Worm (Caenorhabditis elegans) whole organism, L4 larva: ENCODE measurements around the gene nspc-17.

ENCODE experiments used
- F37D6.2 ChIP-seq: sonication (generic microtip); optimal IDR thresholded peaks from 2 replicates; lab custom pipeline; 2016; ENCODE audit warnings: mild to moderate bottlenecking, missing genetic modification characterization, missing compliant biosample characterization
- F44E2.7 ChIP-seq: fragments of 200-800 bp; sonication (Bioruptor generic); IDR thresholded peaks from 2 replicates; pipeline ENCODE4 v2.1.2; 2022; ENCODE audit warnings: missing genetic modification characterization, missing compliant biosample characterization
- F49E8.2 ChIP-seq: sonication (generic microtip); optimal IDR thresholded peaks from 2 replicates; lab custom pipeline; 2016; ENCODE audit warnings: missing compliant biosample characterization, mild to moderate bottlenecking, missing genetic modification characterization, borderline replicate concordance
- T20F7.1 ChIP-seq: fragments of 200-800 bp; sonication (Bioruptor generic); optimal IDR thresholded peaks from 2 replicates; lab custom pipeline; 2018; ENCODE audit warnings: mild to moderate bottlenecking, missing genetic modification characterization, missing compliant biosample characterization
- T26A8.4 ChIP-seq: fragments of 200-800 bp; sonication (Bioruptor generic); IDR thresholded peaks from 2 replicates; pipeline ENCODE4 v1.3.6; 2022; ENCODE audit warnings: missing genetic modification characterization, missing compliant biosample characterization
- Y48G9A.11 ChIP-seq: fragments of 200-800 bp; sonication (Bioruptor generic); IDR thresholded peaks from 2 replicates; pipeline ENCODE4 v1.3.6; 2022; ENCODE audit warnings: missing genetic modification reagents, missing genetic modification characterization, missing compliant biosample characterization
- Y5F2A.4 ChIP-seq: fragments of 200-800 bp; sonication (Bioruptor generic); optimal IDR thresholded peaks from 2 replicates; lab custom pipeline; 2018; ENCODE audit warnings: mild to moderate bottlenecking, missing genetic modification characterization, missing compliant biosample characterization
- Y75B8A.6 ChIP-seq: fragments of 200-800 bp; sonication (Bioruptor generic); IDR thresholded peaks from 2 replicates; pipeline ENCODE4 v1.3.6; 2022; ENCODE audit warnings: missing genetic modification reagents, missing genetic modification characterization, missing compliant biosample characterization
- ZK546.5 ChIP-seq, 2 experiments: sonication (generic microtip); optimal IDR thresholded peaks; 2 replicates each; lab custom pipeline; 2017; ENCODE audit warnings: missing biosample characterization in 2 of 2, missing genetic modification characterization in 2 of 2
- aly-2 ChIP-seq: sonication (generic microtip); optimal IDR thresholded peaks from 2 replicates; lab custom pipeline; 2018; ENCODE audit warnings: missing biosample characterization, missing genetic modification characterization
- attf-4 ChIP-seq: sonication (generic microtip); optimal IDR thresholded peaks from 3 replicates; lab custom pipeline; 2017; ENCODE audit warnings: missing biosample characterization, missing genetic modification characterization
- ceh-20 ChIP-seq: fragments of 200-800 bp; sonication (Bioruptor generic); IDR thresholded peaks from 2 replicates; pipeline ENCODE4 v1.3.6; 2022; ENCODE audit warnings: missing genetic modification reagents, missing genetic modification characterization, missing compliant biosample characterization
- ceh-28 ChIP-seq: fragments of 150-350 bp; optimal IDR thresholded peaks from 2 replicates; lab custom pipeline; 2014; ENCODE audit warnings: missing biosample characterization, missing genetic modification reagents, missing genetic modification characterization
- ceh-82 ChIP-seq: sonication (generic microtip); optimal IDR thresholded peaks from 2 replicates; lab custom pipeline; 2017; ENCODE audit warnings: missing biosample characterization, missing genetic modification characterization
- ctbp-1 ChIP-seq: fragments of 200-800 bp; sonication (Bioruptor generic); IDR thresholded peaks from 2 replicates; pipeline ENCODE4 v1.3.6; 2022; ENCODE audit warnings: missing genetic modification reagents, missing genetic modification characterization, missing compliant biosample characterization
- daf-16 ChIP-seq, 3 experiments: sonication (generic microtip); optimal IDR thresholded peaks; 2 replicates each; lab custom pipeline; 2016 to 2017; ENCODE audit warnings: missing genetic modification characterization in 3 of 3, missing genetic modification reagents in 3 of 3, mild to moderate bottlenecking in 2 of 3, missing compliant biosample characterization in 2 of 3, missing biosample characterization in 1 of 3, moderate library complexity in 1 of 3
- daf-19 ChIP-seq: fragments of 200-800 bp; sonication (Bioruptor generic); conservative IDR thresholded peaks from 2 replicates; pipeline ENCODE4 v1.3.6; 2022; ENCODE audit warnings: missing genetic modification characterization, missing compliant biosample characterization
- dmd-8 ChIP-seq: fragments of 200-800 bp; sonication (Bioruptor generic); IDR thresholded peaks from 2 replicates; pipeline ENCODE4 v1.3.6; 2022; ENCODE audit warnings: missing genetic modification characterization, missing compliant biosample characterization
- dve-1 ChIP-seq: sonication (generic microtip); optimal IDR thresholded peaks from 2 replicates; lab custom pipeline; 2017; ENCODE audit warnings: antibody characterized with exemption, mild to moderate bottlenecking, missing genetic modification characterization, missing compliant biosample characterization; ENCODE audit not compliant: insufficient read depth
- egl-43 ChIP-seq: fragments of 200-800 bp; sonication (Bioruptor generic); IDR thresholded peaks from 2 replicates; pipeline ENCODE4 v1.3.6; 2022; ENCODE audit warnings: missing genetic modification reagents, missing genetic modification characterization, missing compliant biosample characterization
- jun-1 ChIP-seq: fragments of 150-350 bp; optimal IDR thresholded peaks from 2 replicates; lab custom pipeline; 2014; ENCODE audit warnings: missing biosample characterization, missing genetic modification reagents, missing genetic modification characterization
- lim-7 ChIP-seq: fragments of 200-800 bp; sonication (Bioruptor generic); IDR thresholded peaks from 2 replicates; pipeline ENCODE4 v1.3.6; 2022; ENCODE audit warnings: missing genetic modification characterization, missing compliant biosample characterization
- lin-1 ChIP-seq: fragments of 200-800 bp; sonication (Bioruptor generic); IDR thresholded peaks from 2 replicates; pipeline ENCODE4 v1.3.6; 2022; ENCODE audit warnings: missing genetic modification reagents, missing genetic modification characterization, missing compliant biosample characterization
- lin-13 ChIP-seq: fragments of 150-350 bp; optimal IDR thresholded peaks from 2 replicates; lab custom pipeline; 2014; ENCODE audit warnings: missing biosample characterization, missing genetic modification reagents, missing genetic modification characterization
- lin-29 ChIP-seq: fragments of 200-800 bp; sonication (Bioruptor generic); IDR thresholded peaks from 2 replicates; pipeline ENCODE4 v1.3.6; 2022; ENCODE audit warnings: missing genetic modification reagents, missing genetic modification characterization, missing compliant biosample characterization
- lir-3 ChIP-seq: sonication (generic microtip); optimal IDR thresholded peaks from 2 replicates; lab custom pipeline; 2016; ENCODE audit warnings: mild to moderate bottlenecking, missing genetic modification characterization, missing compliant biosample characterization
- madf-9 ChIP-seq: fragments of 200-800 bp; sonication (Bioruptor generic); conservative IDR thresholded peaks from 2 replicates; pipeline ENCODE4 v1.3.6; 2022; ENCODE audit warnings: missing genetic modification reagents, missing genetic modification characterization, missing compliant biosample characterization
- mdl-1 ChIP-seq, 2 experiments: fragments of 150-350 bp in 1 of 2; sonication (generic microtip) in 1 of 2; optimal IDR thresholded peaks; 2 replicates each; lab custom pipeline; 2014 to 2017; ENCODE audit warnings: missing biosample characterization in 2 of 2, missing genetic modification characterization in 2 of 2
- mep-1 ChIP-seq: fragments of 150-350 bp; sonication (generic microtip); optimal IDR thresholded peaks from 3 replicates; lab custom pipeline; 2014; ENCODE audit warnings: missing biosample characterization, missing genetic modification characterization
- mes-2 ChIP-seq: sonication (generic microtip); optimal IDR thresholded peaks from 2 replicates; lab custom pipeline; 2016; ENCODE audit warnings: missing genotype, mild to moderate bottlenecking, missing genetic modification characterization, missing compliant biosample characterization; ENCODE audit not compliant: poor library complexity, severe bottlenecking
- mxl-2 ChIP-seq: fragments of 200-800 bp; sonication (Bioruptor generic); conservative IDR thresholded peaks from 2 replicates; pipeline ENCODE4 v1.3.6; 2022; ENCODE audit warnings: missing genetic modification reagents, missing genetic modification characterization, missing compliant biosample characterization
- nhr-10 ChIP-seq: fragments of 150-350 bp; optimal IDR thresholded peaks from 2 replicates; lab custom pipeline; 2014; ENCODE audit warnings: missing biosample characterization, missing genetic modification characterization
- nhr-11 ChIP-seq: fragments of 150-350 bp; optimal IDR thresholded peaks from 2 replicates; lab custom pipeline; 2014; ENCODE audit warnings: missing biosample characterization, missing genetic modification characterization
- nhr-25 ChIP-seq: sonication (generic microtip); optimal IDR thresholded peaks from 2 replicates; lab custom pipeline; 2017; ENCODE audit warnings: missing genetic modification characterization, mild to moderate bottlenecking, missing compliant biosample characterization, antibody characterized with exemption, moderate library complexity, borderline replicate concordance; ENCODE audit not compliant: insufficient read depth
- nhr-28 ChIP-seq: fragments of 150-350 bp; optimal IDR thresholded peaks from 2 replicates; lab custom pipeline; 2014; ENCODE audit warnings: missing biosample characterization, missing genetic modification characterization
- nhr-48 ChIP-seq: sonication (generic microtip); optimal IDR thresholded peaks from 2 replicates; lab custom pipeline; 2016; ENCODE audit warnings: mild to moderate bottlenecking, missing genetic modification characterization, missing compliant biosample characterization
- nhr-6 ChIP-seq: fragments of 150-350 bp; optimal IDR thresholded peaks from 2 replicates; lab custom pipeline; 2014; ENCODE audit warnings: missing biosample characterization, missing genetic modification characterization
- saeg-2 ChIP-seq: fragments of 200-800 bp; sonication (Bioruptor generic); IDR thresholded peaks from 2 replicates; pipeline ENCODE4 v1.3.6; 2022; ENCODE audit warnings: missing genetic modification reagents, missing genetic modification characterization, missing compliant biosample characterization
- sdz-12 ChIP-seq: fragments of 200-800 bp; sonication (Bioruptor generic); optimal IDR thresholded peaks from 2 replicates; lab custom pipeline; 2018; ENCODE audit warnings: mild to moderate bottlenecking, missing genetic modification characterization, missing compliant biosample characterization
- set-16 ChIP-seq: fragments of 200-800 bp; sonication (Bioruptor generic); IDR thresholded peaks from 2 replicates; pipeline ENCODE4 v1.3.6; 2022; ENCODE audit warnings: missing genetic modification reagents, missing genetic modification characterization, missing compliant biosample characterization
- snpc-4 ChIP-seq: fragments of 150-350 bp; optimal IDR thresholded peaks from 2 replicates; lab custom pipeline; 2014; ENCODE audit warnings: missing biosample characterization, missing genetic modification characterization
- spr-1 ChIP-seq: sonication (generic microtip); optimal IDR thresholded peaks from 2 replicates; lab custom pipeline; 2016; ENCODE audit warnings: mild to moderate bottlenecking, missing genetic modification characterization, missing compliant biosample characterization
- spr-3 ChIP-seq: fragments of 200-800 bp; sonication (Bioruptor generic); optimal IDR thresholded peaks from 2 replicates; lab custom pipeline; 2018; ENCODE audit warnings: mild to moderate bottlenecking, missing genetic modification characterization, missing compliant biosample characterization
- tag-97 ChIP-seq: fragments of 200-800 bp; sonication (Bioruptor generic); IDR thresholded peaks from 2 replicates; pipeline ENCODE4 v1.3.6; 2022; ENCODE audit warnings: missing genetic modification characterization, missing compliant biosample characterization
- tra-1 ChIP-seq: fragments of 200-800 bp; sonication (Bioruptor generic); IDR thresholded peaks from 2 replicates; pipeline ENCODE4 v1.3.6; 2022; ENCODE audit warnings: missing genetic modification reagents, missing genetic modification characterization, missing compliant biosample characterization
- unc-39 ChIP-seq: sonication (generic microtip); optimal IDR thresholded peaks from 2 replicates; lab custom pipeline; 2017; ENCODE audit warnings: missing biosample characterization, missing genetic modification characterization
- vab-7 ChIP-seq: fragments of 200-800 bp; sonication (Bioruptor generic); IDR thresholded peaks from 2 replicates; pipeline ENCODE4 v1.3.6; 2022; ENCODE audit warnings: missing genetic modification reagents, missing genetic modification characterization, missing compliant biosample characterization
- zip-11 ChIP-seq: fragments of 200-800 bp; sonication (Bioruptor generic); IDR thresholded peaks from 2 replicates; pipeline ENCODE4 v1.3.6; 2022; ENCODE audit warnings: missing genetic modification characterization, missing compliant biosample characterization
- zip-2 ChIP-seq: fragments of 150-350 bp; optimal IDR thresholded peaks from 2 replicates; lab custom pipeline; 2014; ENCODE audit warnings: missing biosample characterization, missing genetic modification characterization
- ztf-11 ChIP-seq: fragments of 150-350 bp; optimal IDR thresholded peaks from 2 replicates; lab custom pipeline; 2014; ENCODE audit warnings: missing biosample characterization, missing genetic modification characterization
- ztf-7 ChIP-seq: fragments of 150-350 bp; optimal IDR thresholded peaks from 2 replicates; lab custom pipeline; 2014; ENCODE audit warnings: missing biosample characterization, missing genetic modification characterization

The nspc-17 gene

DNA sequence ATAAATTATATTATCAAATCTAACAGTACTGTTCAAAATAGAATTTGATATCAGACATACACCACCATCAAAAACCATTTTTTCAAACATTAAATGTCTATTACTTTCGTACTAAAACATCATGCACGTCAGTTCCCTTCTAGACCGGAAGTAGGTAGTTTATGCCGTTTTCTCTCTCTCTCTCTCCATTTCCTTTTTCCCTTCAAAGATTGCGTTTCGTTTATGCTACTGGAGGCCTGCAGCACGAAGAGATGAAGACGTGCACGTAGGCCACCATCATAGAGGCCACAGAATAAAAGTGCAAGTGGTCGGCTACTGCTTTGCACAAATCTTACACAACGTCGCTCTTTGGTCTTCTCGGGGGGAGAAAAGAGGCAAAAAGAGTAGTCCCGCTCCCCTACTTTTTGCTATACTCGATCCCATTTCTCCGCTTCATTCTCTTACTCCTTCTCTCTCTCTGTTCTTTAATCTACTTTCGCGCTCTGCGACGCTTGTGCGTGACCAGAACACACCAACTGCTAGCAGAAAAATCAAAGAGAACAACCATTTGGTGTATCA lies 36.5 kb upstream of the nspc-17 start (continued):
- no peak for TF ChIP-seq ztf-7 (tag; lab: Kevin White, UChicago)
- TF ChIP-seq nhr-28 = peak; percentile 18
- 0 out of 2 replicates have a peak, but pooled peaks have one; percentile 56 for TF ChIP-seq dmd-8
- TF ChIP-seq nhr-48 (tag; lab: Kevin White, UChicago) = peak; percentile 57
- peak; percentile 72 for TF ChIP-seq nhr-25 (tag; lab: Kevin White, UChicago)
- peak; percentile 9; the same call in 1 of the 2 replicates for TF ChIP-seq lin-1
- no peak for TF ChIP-seq daf-19 (GFP tag; lab: Robert Waterston, UW)
- TF ChIP-seq ZK546.5 (tag; optimal IDR thresholded peaks at IDR 0.05; lab: Kevin White, UChicago) = no peak
- peak; percentile 72 for TF ChIP-seq mep-1 (tag; lab: Kevin White, UChicago)
- no peak for TF ChIP-seq dve-1 (tag; lab: Kevin White, UChicago)
- TF ChIP-seq lim-7 = no peak
- no peak for TF ChIP-seq lir-3 (tag; lab: Kevin White, UChicago)
- TF ChIP-seq mes-2 (tag; lab: Kevin White, UChicago) = no peak
- no peak for TF ChIP-seq spr-3 (GFP tag; lab: Kevin White, UChicago)
- TF ChIP-seq ceh-20 = peak; percentile 80
- TF ChIP-seq ctbp-1 = peak; percentile 86
- TF ChIP-seq vab-7 (GFP tag; lab: Robert Waterston, UW) = no peak
- no peak for TF ChIP-seq sdz-12 (GFP tag; lab: Kevin White, UChicago)
- TF ChIP-seq egl-43 (GFP tag; lab: Robert Waterston, UW) = peak; percentile 66
- TF ChIP-seq lin-13 = peak; percentile 3
- no peak for TF ChIP-seq F44E2.7 (GFP tag; lab: Robert Waterston, UW)
- TF ChIP-seq Y5F2A.4 (GFP tag; lab: Kevin White, UChicago) = no peak
- TF ChIP-seq ceh-28 (tag; lab: Kevin White, UChicago) = no peak
- TF ChIP-seq unc-39 = no peak
- TF ChIP-seq mdl-1 (tag; optimal IDR thresholded peaks at IDR 0.05; lab: Kevin White, UChicago) = peak; percentile 55 to 71
- TF ChIP-seq tra-1 (GFP tag; lab: Robert Waterston, UW) = peak; percentile 80
- no peak for TF ChIP-seq Y48G9A.11 (GFP tag; lab: Robert Waterston, UW)
- TF ChIP-seq tag-97 (GFP tag; lab: Robert Waterston, UW) = no peak; the same call in 1 of the 2 replicates
- no peak for TF ChIP-seq zip-11
- TF ChIP-seq madf-9 (GFP tag; lab: Robert Waterston, UW) = no peak
- no peak for TF ChIP-seq lin-29 (GFP tag; lab: Robert Waterston, UW)
- no peak for TF ChIP-seq F49E8.2 (tag; lab: Kevin White, UChicago)
- TF ChIP-seq Y75B8A.6 (GFP tag; lab: Robert Waterston, UW) = no peak
- TF ChIP-seq aly-2 = no peak
- no peak for TF ChIP-seq snpc-4 (tag; lab: Kevin White, UChicago)
- TF ChIP-seq nhr-10 (tag; lab: Kevin White, UChicago) = no peak
- TF ChIP-seq jun-1 (tag; lab: Kevin White, UChicago) = no peak
- TF ChIP-seq spr-1 (tag; lab: Kevin White, UChicago) = no peak
- no peak for TF ChIP-seq daf-16 (GFP tag; optimal IDR thresholded peaks at IDR 0.05; lab: Kevin White, UChicago)
- TF ChIP-seq daf-16 (tag; optimal IDR thresholded peaks at IDR 0.05; lab: Kevin White, UChicago) = peak; percentile 53
- TF ChIP-seq T26A8.4 = no peak
- no peak for TF ChIP-seq ceh-82 (tag; lab: Kevin White, UChicago)
- peak; percentile 86 for TF ChIP-seq saeg-2 (GFP tag; lab: Robert Waterston, UW)
- no peak for TF ChIP-seq zip-2 (tag; lab: Kevin White, UChicago)
- TF ChIP-seq F37D6.2 (tag; lab: Kevin White, UChicago) = peak; percentile 54
- peak; percentile 74 for TF ChIP-seq nhr-11 (tag; lab: Kevin White, UChicago)
- no peak for TF ChIP-seq ztf-11
- TF ChIP-seq T20F7.1 (GFP tag; lab: Kevin White, UChicago) = no peak
- TF ChIP-seq mxl-2 (GFP tag; lab: Robert Waterston, UW) = no peak
- no peak for TF ChIP-seq nhr-6
- TF ChIP-seq attf-4 = no peak
- TF ChIP-seq set-16 (GFP tag; lab: Robert Waterston, UW) = peak; percentile 46
